Worm (Caenorhabditis elegans): ENCODE measurements around the gene col-161.

col-161 gene

ce11 chrV:13327463-13327862 is 9.7 kb upstream of the col-161 start, which contains the start of gene str-37:
str-37 (plus strand) TSS chrV:13327763.
- TF ChIP-seq elt-1 (tag; optimal IDR thresholded peaks at IDR 0.05) (no peak), nhr-237 (tag; optimal IDR thresholded peaks at IDR 0.05) (no peak)

ce11 chrV:13324933-13325760 is 7.3 kb upstream of the col-161 start, which contains the start of gene C50B6.7:
C50B6.7 (minus strand) TSS chrV:13324983.
- TF ChIP-seq skn-1 (tag; optimal IDR thresholded peaks at IDR 0.05): no peak
- TF ChIP-seq elt-3 (tag; optimal IDR thresholded peaks at IDR 0.05): no peak
- no peak for TF ChIP-seq nhr-76 (tag; optimal IDR thresholded peaks at IDR 0.05)
- TF ChIP-seq ztf-4 (tag; optimal IDR thresholded peaks at IDR 0.05): no peak
- TF ChIP-seq ZK546.5 (tag; optimal IDR thresholded peaks at IDR 0.05): no peak
- peak; percentile 75 for TF ChIP-seq pqm-1 (tag; optimal IDR thresholded peaks at IDR 0.05)
- no peak for TF ChIP-seq nhr-23 (tag; optimal IDR thresholded peaks at IDR 0.05)
- TF ChIP-seq pha-4 (tag; optimal IDR thresholded peaks at IDR 0.05): no peak
- TF ChIP-seq daf-12 (tag; optimal IDR thresholded peaks at IDR 0.05): no peak
- no peak for TF ChIP-seq ceh-28 (tag; optimal IDR thresholded peaks at IDR 0.05)
- peak; percentile 58 for TF ChIP-seq elt-2 (tag; optimal IDR thresholded peaks at IDR 0.05)
- TF ChIP-seq lsy-12 (tag; optimal IDR thresholded peaks at IDR 0.05): no peak
- no peak for TF ChIP-seq nhr-237 (tag; optimal IDR thresholded peaks at IDR 0.05)
- TF ChIP-seq egl-27 (tag; optimal IDR thresholded peaks at IDR 0.05): no peak
- TF ChIP-seq elt-1 (tag; optimal IDR thresholded peaks at IDR 0.05): no peak

- TF ChIP-seq R02D3.7 (tag; optimal IDR thresholded peaks at IDR 0.05) (no peak), ceh-16 (tag; optimal IDR thresholded peaks at IDR 0.05) (no peak), nhr-77 (tag; optimal IDR thresholded peaks at IDR 0.05) (no peak), ZK546.5 (tag; optimal IDR thresholded peaks at IDR 0.05) (no peak), elt-3 (tag; optimal IDR thresholded peaks at IDR 0.05) (no peak)
These were observed 2.9 kb upstream of the col-161 start, which contains the start of gene srh-15 for ce11 chrV:13320676-13321075. srh-15 (plus strand) TSS chrV:13320976.

- peak; percentile 63 for TF ChIP-seq nhr-25 (tag; optimal IDR thresholded peaks at IDR 0.05)
- no peak for TF ChIP-seq ceh-16 (tag; optimal IDR thresholded peaks at IDR 0.05)
- TF ChIP-seq zag-1 (tag; optimal IDR thresholded peaks at IDR 0.05): no peak
- TF ChIP-seq nhr-12 (tag; optimal IDR thresholded peaks at IDR 0.05): no peak
- no peak for TF ChIP-seq snpc-4 (tag; optimal IDR thresholded peaks at IDR 0.05)
- TF ChIP-seq eor-1 (tag; optimal IDR thresholded peaks at IDR 0.05): no peak
- peak; percentile 90 for TF ChIP-seq nhr-23 (tag; optimal IDR thresholded peaks at IDR 0.05)
- peak; percentile 14 for TF ChIP-seq elt-2 (tag; optimal IDR thresholded peaks at IDR 0.05)
- TF ChIP-seq pha-4 (tag; optimal IDR thresholded peaks at IDR 0.05): peak; percentile 83
- no peak for TF ChIP-seq nhr-77 (tag; optimal IDR thresholded peaks at IDR 0.05)
- TF ChIP-seq unc-39 (tag; optimal IDR thresholded peaks at IDR 0.05): no peak
- TF ChIP-seq lin-39 (tag; optimal IDR thresholded peaks at IDR 0.05): peak; percentile 75
- TF ChIP-seq ceh-28 (tag; optimal IDR thresholded peaks at IDR 0.05): peak; percentile 53
- no peak for TF ChIP-seq mml-1 (tag; optimal IDR thresholded peaks at IDR 0.05)
- TF ChIP-seq elt-3 (tag; optimal IDR thresholded peaks at IDR 0.05): no peak
- TF ChIP-seq fkh-10 (GFP tag; optimal IDR thresholded peaks at IDR 0.05): no peak
- no peak for TF ChIP-seq daf-12 (tag; optimal IDR thresholded peaks at IDR 0.05)
- peak; percentile 28 for TF ChIP-seq hmg-11 (tag; optimal IDR thresholded peaks at IDR 0.05)
- no peak for TF ChIP-seq ztf-11 (tag; optimal IDR thresholded peaks at IDR 0.05)
- TF ChIP-seq nhr-43 (tag; optimal IDR thresholded peaks at IDR 0.05; ENCODE audit: poor library complexity, severe bottlenecking): peak; percentile 94
- TF ChIP-seq egl-27 (tag; optimal IDR thresholded peaks at IDR 0.05): no peak
- TF ChIP-seq jun-1 (tag; optimal IDR thresholded peaks at IDR 0.05): peak; percentile 52
- TF ChIP-seq ztf-4 (tag; optimal IDR thresholded peaks at IDR 0.05): no peak
- no peak for TF ChIP-seq ZK546.5 (tag; optimal IDR thresholded peaks at IDR 0.05)
- TF ChIP-seq aly-2 (tag; optimal IDR thresholded peaks at IDR 0.05): no peak
- peak; percentile 68 for TF ChIP-seq egl-5 (tag; optimal IDR thresholded peaks at IDR 0.05)
- TF ChIP-seq fkh-2 (tag; optimal IDR thresholded peaks at IDR 0.05): no peak
- TF ChIP-seq nhr-67 (tag; optimal IDR thresholded peaks at IDR 0.05): no peak
- TF ChIP-seq lin-15B (tag; optimal IDR thresholded peaks at IDR 0.05): peak; percentile 94
- TF ChIP-seq elt-1 (tag; optimal IDR thresholded peaks at IDR 0.05): peak; percentile 42
- no peak for TF ChIP-seq fos-1 (tag; optimal IDR thresholded peaks at IDR 0.05)
- no peak for TF ChIP-seq ceh-9 (tag; optimal IDR thresholded peaks at IDR 0.05)
- no peak for TF ChIP-seq unc-62 (GFP tag; optimal IDR thresholded peaks at IDR 0.05)
- peak; percentile 82 for TF ChIP-seq lsy-12 (tag; optimal IDR thresholded peaks at IDR 0.05)
- no peak for TF ChIP-seq nhr-11 (tag; optimal IDR thresholded peaks at IDR 0.05)
- no peak for TF ChIP-seq mdl-1 (tag; optimal IDR thresholded peaks at IDR 0.05)
- peak; percentile 78 for TF ChIP-seq nfya-1 (tag; optimal IDR thresholded peaks at IDR 0.05; ENCODE audit: insufficient read depth)
- peak; percentile 29 for TF ChIP-seq ceh-82 (tag; optimal IDR thresholded peaks at IDR 0.05)
- no peak for TF ChIP-seq nhr-237 (tag; optimal IDR thresholded peaks at IDR 0.05)
These were observed 4.7 kb downstream of the col-161 start, which contains the start of gene C50B6.3 for ce11 chrV:13313045-13313623. C50B6.3 (plus strand) TSS chrV:13313573.

Measured in whole organism, L3 larva.